Worm (Caenorhabditis elegans) whole organism, late embryonic: ENCODE results near the gene swt-1.

Experiments used
- C38D4.7 ChIP-seq: fragments of 200-800 bp; sonication (Bioruptor generic); optimal IDR thresholded peaks from 2 replicates; lab custom pipeline; 2018; ENCODE audit warnings: mild to moderate bottlenecking, missing genetic modification characterization, moderate library complexity, missing compliant biosample characterization
- ceh-45 ChIP-seq: fragments of 200-800 bp; sonication (Bioruptor generic); IDR thresholded peaks from 2 replicates; pipeline ENCODE4 v1.3.6; 2022; ENCODE audit warnings: missing genetic modification reagents, missing genetic modification characterization, missing compliant biosample characterization
- gmeb-2 ChIP-seq: sonication (generic microtip); optimal IDR thresholded peaks from 2 replicates; lab custom pipeline; 2016; ENCODE audit warnings: missing genetic modification characterization, inconsistent platforms, missing compliant biosample characterization
- lim-6 ChIP-seq: sonication (generic microtip); optimal IDR thresholded peaks from 2 replicates; lab custom pipeline; 2016; ENCODE audit warnings: missing genetic modification characterization, missing compliant biosample characterization
- pax-1 ChIP-seq: fragments of 150-350 bp; optimal IDR thresholded peaks from 2 replicates; lab custom pipeline; 2014; ENCODE audit warnings: missing biosample characterization, missing genetic modification characterization
- unc-86 ChIP-seq: sonication (generic microtip); optimal IDR thresholded peaks from 2 replicates; lab custom pipeline; 2016; ENCODE audit warnings: missing genetic modification characterization, missing compliant biosample characterization

DNA sequence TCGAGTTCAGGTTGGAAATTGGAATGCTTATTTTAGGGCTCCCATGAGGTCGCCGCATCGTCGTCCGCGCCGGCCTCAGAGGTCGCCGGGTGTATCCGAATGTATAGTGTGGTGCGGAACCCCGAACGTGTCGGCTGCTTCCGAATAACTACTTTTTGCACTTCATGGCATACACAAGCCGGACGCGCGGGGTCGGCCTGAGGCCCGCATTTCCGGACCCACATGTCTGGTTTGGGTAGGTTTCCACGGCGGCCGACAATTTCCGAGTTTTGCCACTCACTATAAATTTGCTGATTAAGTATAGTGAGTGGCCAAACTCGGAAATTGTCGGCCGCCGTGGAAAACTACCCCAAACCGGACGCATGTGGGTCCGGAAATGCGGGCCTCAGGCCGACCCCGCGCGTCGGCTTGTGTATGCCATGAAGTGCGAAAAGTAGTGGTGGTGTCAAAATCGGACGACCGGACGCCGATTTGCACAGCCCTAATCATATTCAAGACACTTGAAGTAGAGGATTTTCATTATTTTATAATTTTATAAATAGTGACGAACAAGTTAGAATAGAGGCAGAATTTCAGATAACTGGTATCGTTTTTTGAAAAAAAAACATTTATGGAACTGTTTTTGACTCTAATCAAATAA is 31.0 kb downstream of the swt-1 start:
- TF ChIP-seq C38D4.7 (GFP tag; lab: Kevin White, UChicago), result no peak
- no peak for TF ChIP-seq lim-6
- no peak for TF ChIP-seq pax-1 (tag; lab: Kevin White, UChicago)
- TF ChIP-seq gmeb-2 (tag; lab: Kevin White, UChicago), result no peak
- no peak for TF ChIP-seq ceh-45
- no peak for TF ChIP-seq unc-86 (tag; lab: Kevin White, UChicago)
